Fruit fly (Drosophila melanogaster) whole organism, pupa: ENCODE data around the gene CG13690.
A peak's percentile ranks its signal among the peaks of the same experiment; 100 is the strongest.
"Not testable (repeated sequence)": the region's sequence is repeated elsewhere in the genome, so short reads cannot be mapped to it uniquely, and the experiment has no call there.

Experiments used
- CG10348 ChIP-seq: fragments of 200-800 bp; sonication (Bioruptor generic); IDR thresholded peaks from 2 replicates; pipeline ENCODE4 v1.3.6; 2022; ENCODE audit warnings: missing biosample characterization, missing genetic modification characterization
- CG12605 ChIP-seq: fragments of 200-800 bp; sonication (Bioruptor generic); IDR thresholded peaks from 2 replicates; pipeline ENCODE4 v1.3.6; 2022; ENCODE audit warnings: missing biosample characterization, missing genetic modification characterization
- CG13204 ChIP-seq: fragments of 200-800 bp; sonication (Bioruptor generic); optimal IDR thresholded peaks from 2 replicates; lab custom pipeline; 2018; ENCODE audit warnings: missing biosample characterization, mild to moderate bottlenecking, missing genetic modification characterization, moderate library complexity
- CG14655 ChIP-seq: fragments of 200-800 bp; sonication (Bioruptor generic); optimal IDR thresholded peaks from 3 replicates; lab custom pipeline; 2017; ENCODE audit warnings: mild to moderate bottlenecking, missing biosample characterization, missing genetic modification reagents, missing genetic modification characterization
- CG15710 ChIP-seq: fragments of 200-800 bp; sonication (Bioruptor generic); optimal IDR thresholded peaks from 2 replicates; lab custom pipeline; 2018; ENCODE audit warnings: missing biosample characterization, mild to moderate bottlenecking, missing genetic modification characterization, moderate library complexity
- CG17806 ChIP-seq: fragments of 200-800 bp; sonication (Bioruptor generic); optimal IDR thresholded peaks from 2 replicates; lab custom pipeline; 2018; ENCODE audit warnings: missing biosample characterization, mild to moderate bottlenecking, missing genetic modification characterization, moderate library complexity
- CG32121 ChIP-seq: fragments of 200-800 bp; sonication (Bioruptor generic); IDR thresholded peaks from 2 replicates; pipeline ENCODE4 v1.3.6; 2022; ENCODE audit warnings: missing biosample characterization, missing genetic modification characterization
- CG34367 ChIP-seq: fragments of 200-800 bp; sonication (Bioruptor generic); optimal IDR thresholded peaks from 2 replicates; lab custom pipeline; 2018; ENCODE audit warnings: missing biosample characterization, mild to moderate bottlenecking, missing genetic modification characterization
- CG4496 ChIP-seq: fragments of 200-800 bp; sonication (Bioruptor generic); IDR thresholded peaks from 3 replicates; pipeline ENCODE4 v1.3.6; 2022; ENCODE audit warnings: missing biosample characterization, missing genetic modification characterization
- CG8159 ChIP-seq: fragments of 200-800 bp; sonication (Bioruptor generic); optimal IDR thresholded peaks from 3 replicates; lab custom pipeline; 2018; ENCODE audit warnings: missing biosample characterization, mild to moderate bottlenecking, missing genetic modification characterization, moderate library complexity
- CG8301 ChIP-seq: fragments of 200-800 bp; sonication (Bioruptor generic); optimal IDR thresholded peaks from 2 replicates; lab custom pipeline; 2018; ENCODE audit warnings: missing biosample characterization, mild to moderate bottlenecking, missing genetic modification characterization
- CG9948 ChIP-seq: fragments of 200-800 bp; sonication (Bioruptor generic); optimal IDR thresholded peaks from 2 replicates; lab custom pipeline; 2018; ENCODE audit warnings: missing biosample characterization, mild to moderate bottlenecking, missing genetic modification characterization, moderate library complexity
- D1 ChIP-seq: fragments of 200-800 bp; sonication (Bioruptor generic); optimal IDR thresholded peaks from 2 replicates; lab custom pipeline; 2018; ENCODE audit warnings: missing biosample characterization, mild to moderate bottlenecking, missing genetic modification characterization, moderate library complexity
- EcR ChIP-seq: fragments of 200-800 bp; sonication (Bioruptor generic); optimal IDR thresholded peaks from 3 replicates; lab custom pipeline; 2019; ENCODE audit warnings: missing biosample characterization, missing genetic modification characterization, mild to moderate bottlenecking, moderate library complexity, missing genetic modification reagents
- Ets98B ChIP-seq: fragments of 200-800 bp; sonication (Bioruptor generic); IDR thresholded peaks from 2 replicates; pipeline ENCODE4 v1.3.6; 2022; ENCODE audit warnings: missing biosample characterization, missing genetic modification characterization
- Pif1A ChIP-seq: fragments of 200-800 bp; sonication (Bioruptor generic); optimal IDR thresholded peaks from 3 replicates; lab custom pipeline; 2016; ENCODE audit warnings: missing biosample characterization, missing genetic modification characterization
- Pif1B ChIP-seq: fragments of 200-800 bp; sonication (Bioruptor generic); optimal IDR thresholded peaks from 3 replicates; lab custom pipeline; 2016; ENCODE audit warnings: missing biosample characterization, missing genetic modification characterization
- Snoo ChIP-seq: fragments of 200-800 bp; sonication (Bioruptor generic); optimal IDR thresholded peaks from 3 replicates; lab custom pipeline; 2017; ENCODE audit warnings: missing biosample characterization, mild to moderate bottlenecking, missing genetic modification characterization, inconsistent platforms
- fd96Ca ChIP-seq: fragments of 200-800 bp; sonication (Bioruptor generic); IDR thresholded peaks from 3 replicates; pipeline ENCODE4 v1.3.6; 2022; ENCODE audit warnings: missing biosample characterization, missing genetic modification characterization
- gl ChIP-seq: fragments of 200-800 bp; sonication (Bioruptor generic); optimal IDR thresholded peaks from 2 replicates; lab custom pipeline; 2018; ENCODE audit warnings: missing biosample characterization, mild to moderate bottlenecking, missing genetic modification characterization
- rn ChIP-seq: fragments of 200-800 bp; sonication (Bioruptor generic); IDR thresholded peaks from 2 replicates; pipeline ENCODE4 v1.3.6; 2022; ENCODE audit warnings: missing biosample characterization, missing genetic modification characterization

The CG13690 gene

DNA sequence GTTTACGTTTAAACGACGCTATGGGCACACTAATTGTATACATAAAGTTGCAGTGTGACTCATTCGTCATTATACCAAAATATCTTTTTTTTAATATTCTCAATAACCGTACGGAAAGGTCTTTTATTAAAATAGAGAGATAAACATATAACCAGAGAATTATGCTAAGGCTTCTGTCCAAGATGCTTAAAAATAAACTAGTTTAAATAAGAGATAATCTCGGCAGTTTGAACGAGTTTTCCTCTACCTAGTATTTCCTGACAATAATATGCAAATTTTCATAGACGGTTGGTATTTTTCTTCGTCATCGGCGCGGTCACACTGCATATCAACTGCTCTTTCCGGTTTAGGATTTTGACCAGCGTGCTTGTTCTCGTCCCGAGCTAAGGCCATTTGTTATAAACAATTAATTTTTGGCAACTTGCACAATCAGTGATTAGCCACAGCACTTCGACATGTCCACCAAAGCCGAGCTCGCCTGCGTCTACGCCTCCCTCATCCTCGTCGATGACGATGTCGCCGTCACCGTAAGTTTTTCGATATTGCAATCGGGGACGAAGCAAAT is at the start of gene CG13690, which contains the start of gene RpLP1:
Gene CG13690, minus strand, starts transcription at position 33 of the 565 bp plus-strand sequence.
Gene RpLP1, plus strand, starts transcription at position 333 of the 565 bp plus-strand sequence.
- TF ChIP-seq CG12605 (GFP tag; lab: Robert Waterston, UW) (peak; percentile 71), CG32121 (GFP tag; lab: Robert Waterston, UW) (peak; percentile 40; the same call in 1 of the 2 replicates), Ets98B (GFP tag; lab: Robert Waterston, UW) (peak; percentile 26; the same call in 1 of the 2 replicates), CG34367 (peak; percentile 51), D1 (tag; lab: Kevin White, UChicago) (no peak), EcR (GFP tag; lab: Kevin White, UChicago) (peak; percentile 0), CG4496 (peak; percentile 67; the same call in 2 of the 3 replicates), CG14655 (GFP tag; lab: Kevin White, UChicago) (peak; percentile 45), CG9948 (peak; percentile 11), Pif1A (GFP tag; lab: Kevin White, UChicago) (peak; percentile 72), CG17806 (no peak), gl (tag; lab: Kevin White, UChicago) (peak; percentile 53), CG15710 (tag; lab: Kevin White, UChicago) (peak; percentile 40), CG13204 (peak; percentile 54), CG8159 (peak; percentile 59), CG10348 (GFP tag; lab: Robert Waterston, UW) (no peak), rn (no peak), fd96Ca (GFP tag; lab: Robert Waterston, UW) (no peak), Pif1B (GFP tag; lab: Kevin White, UChicago) (peak; percentile 41), Snoo (tag; lab: Kevin White, UChicago) (peak; percentile 82), CG8301 (tag; lab: Kevin White, UChicago) (peak; percentile 13)

dm6 chr2L:468745-469358 is 49.4 kb upstream of the CG13690 start:
- peak; percentile 59 for TF ChIP-seq Pif1B (GFP tag; lab: Kevin White, UChicago)
- peak; percentile 36 for TF ChIP-seq CG13204
- peak; percentile 82 for TF ChIP-seq CG8301 (tag; lab: Kevin White, UChicago)
- TF ChIP-seq EcR (GFP tag; lab: Kevin White, UChicago), result no peak
- peak; percentile 79 for TF ChIP-seq Ets98B (GFP tag; lab: Robert Waterston, UW)
- peak; percentile 81 for TF ChIP-seq CG12605 (GFP tag; lab: Robert Waterston, UW)
- peak; percentile 75 for TF ChIP-seq CG32121 (GFP tag; lab: Robert Waterston, UW)
- TF ChIP-seq CG10348 (GFP tag; lab: Robert Waterston, UW), result peak; percentile 21; the same call in 1 of the 2 replicates
- TF ChIP-seq Pif1A (GFP tag; lab: Kevin White, UChicago), result peak; percentile 58
- peak; percentile 38 for TF ChIP-seq CG34367
- TF ChIP-seq rn, result peak; percentile 49; the same call in 1 of the 2 replicates
- peak; percentile 23 for TF ChIP-seq CG15710 (tag; lab: Kevin White, UChicago)
- peak; percentile 86 for TF ChIP-seq fd96Ca (GFP tag; lab: Robert Waterston, UW)
- peak; percentile 56 for TF ChIP-seq CG8159
- peak; percentile 61 for TF ChIP-seq CG17806
- TF ChIP-seq Snoo (tag; lab: Kevin White, UChicago), result no peak
- no peak for TF ChIP-seq D1 (tag; lab: Kevin White, UChicago)
- peak; percentile 63 for TF ChIP-seq CG9948
- TF ChIP-seq gl (tag; lab: Kevin White, UChicago), result no peak
- TF ChIP-seq CG4496, result peak; percentile 85
- peak; percentile 87 for TF ChIP-seq CG14655 (GFP tag; lab: Kevin White, UChicago)

- no peak for TF ChIP-seq Ets98B (GFP tag; lab: Robert Waterston, UW)
These were observed 48.2 kb upstream of the CG13690 start for dm6 chr2L:467683-468082.

dm6 chr2L:455738-456137 is 36.3 kb upstream of the CG13690 start:
- TF ChIP-seq CG32121 (GFP tag; lab: Robert Waterston, UW) (no peak), Pif1B (GFP tag; lab: Kevin White, UChicago) (no peak), CG8159 (no peak), EcR (GFP tag; lab: Kevin White, UChicago) (no peak), CG10348 (GFP tag; lab: Robert Waterston, UW) (no peak), CG8301 (tag; lab: Kevin White, UChicago) (no peak), CG15710 (tag; lab: Kevin White, UChicago) (no peak), CG12605 (GFP tag; lab: Robert Waterston, UW) (no peak), Ets98B (GFP tag; lab: Robert Waterston, UW) (no peak), CG17806 (no peak)
- TF ChIP-seq, all 21 proteins: peak for 0

dm6 chr2L:455274-455673 is 35.8 kb upstream of the CG13690 start, which contains the start of gene CG4133:
CG4133 (plus strand) TSS chr2L:455531.
- not testable (repeated sequence) for TF ChIP-seq CG15710 (tag; lab: Kevin White, UChicago); CG14655 (GFP tag; lab: Kevin White, UChicago); CG12605 (GFP tag; lab: Robert Waterston, UW)

DNA sequence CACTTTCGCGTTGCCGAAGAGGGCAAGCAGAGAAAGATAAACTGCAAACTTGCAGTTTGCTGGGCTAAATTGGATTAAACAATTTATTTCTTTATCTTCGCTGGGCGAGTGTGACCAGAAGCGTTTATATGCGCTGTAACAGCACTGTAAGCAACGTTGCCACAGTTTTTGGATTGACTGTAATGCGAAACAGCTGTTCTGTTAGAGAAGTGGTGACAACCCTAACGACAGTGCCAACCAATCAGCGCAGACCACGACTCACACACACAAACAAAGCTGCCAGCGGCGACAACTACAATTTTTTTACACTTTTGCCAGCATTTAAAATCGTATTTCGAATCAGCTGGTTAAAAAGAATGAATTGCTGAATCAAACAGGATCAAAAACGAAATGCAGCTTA is 33.4 kb upstream of the CG13690 start, which contains the start of the genes crq and shv:
Gene crq, minus strand, starts transcription at position 153 of the 400 bp plus-strand sequence.
Gene shv, plus strand, starts transcription at position 237 of the 400 bp plus-strand sequence.
- peak; percentile 10 for TF ChIP-seq CG15710 (tag; lab: Kevin White, UChicago)
- TF ChIP-seq CG32121 (GFP tag; lab: Robert Waterston, UW), result no peak
- TF ChIP-seq, all 21 proteins: peak for 1
